Fruit fly (Drosophila melanogaster): ENCODE data around the gene CG32563.

- TF ChIP-seq CG8478 (optimal IDR thresholded peaks at IDR 0.05) (no peak), CTCF (optimal IDR thresholded peaks at IDR 0.05) (no peak)
Measured at dm6 chrX:17226681-17227019, 18.4 kb downstream of the CG32563 start, which contains the start of gene CG10598.

Measured in S2 (cell line).